Fruit fly (Drosophila melanogaster) whole organism, embryonic: ENCODE measurements around the gene Tsp33B.

Experiments used
- Atf6 ChIP-seq: fragments of 200-800 bp; sonication (Bioruptor generic); IDR thresholded peaks from 2 replicates; pipeline ENCODE4 v1.3.6; 2022; ENCODE audit warnings: missing biosample characterization, missing genetic modification characterization
- B-H2 ChIP-seq: fragments of 200-800 bp; sonication (Bioruptor generic); optimal IDR thresholded peaks from 2 replicates; lab custom pipeline; 2018; ENCODE audit warnings: missing biosample characterization, mild to moderate bottlenecking, missing genetic modification characterization
- CG10209 ChIP-seq: fragments of 200-800 bp; sonication (Bioruptor generic); optimal IDR thresholded peaks from 3 replicates; lab custom pipeline; 2017; ENCODE audit warnings: missing biosample characterization, mild to moderate bottlenecking, missing genetic modification characterization, missing genetic modification reagents
- CG10543 ChIP-seq: fragments of 200-800 bp; sonication (Bioruptor generic); optimal IDR thresholded peaks from 3 replicates; lab custom pipeline; 2017; ENCODE audit warnings: missing biosample characterization, mild to moderate bottlenecking, missing genetic modification characterization, moderate library complexity
- CG12219 ChIP-seq: fragments of 200-800 bp; sonication (Bioruptor generic); optimal IDR thresholded peaks from 3 replicates; lab custom pipeline; 2018; ENCODE audit warnings: missing biosample characterization, mild to moderate bottlenecking, missing genetic modification characterization
- CG13894 ChIP-seq: fragments of 200-800 bp; sonication (Bioruptor generic); optimal IDR thresholded peaks from 3 replicates; lab custom pipeline; 2018; ENCODE audit warnings: missing biosample characterization, mild to moderate bottlenecking, missing genetic modification characterization, moderate library complexity
- CG14710 ChIP-seq: fragments of 200-800 bp; sonication (Bioruptor generic); optimal IDR thresholded peaks from 3 replicates; lab custom pipeline; 2019; ENCODE audit warnings: missing biosample characterization, mild to moderate bottlenecking, missing genetic modification characterization, moderate library complexity
- CG15514 ChIP-seq: fragments of 200-800 bp; sonication (Bioruptor generic); optimal IDR thresholded peaks from 3 replicates; lab custom pipeline; 2017; ENCODE audit warnings: missing biosample characterization, missing genetic modification characterization, mild to moderate bottlenecking, moderate library complexity, missing genetic modification reagents
- CG16779 ChIP-seq: fragments of 200-800 bp; sonication (Bioruptor generic); IDR thresholded peaks from 2 replicates; pipeline ENCODE4 v1.3.6; 2022; ENCODE audit warnings: missing biosample characterization, missing genetic modification characterization
- CG17612 ChIP-seq: fragments of 200-800 bp; sonication (Bioruptor generic); IDR thresholded peaks from 2 replicates; pipeline ENCODE4 v1.3.6; 2022; ENCODE audit warnings: missing biosample characterization, missing genetic modification characterization
- CG18599 ChIP-seq: fragments of 200-800 bp; sonication (Bioruptor generic); optimal IDR thresholded peaks from 3 replicates; lab custom pipeline; 2017; ENCODE audit warnings: missing biosample characterization, missing genetic modification characterization, mild to moderate bottlenecking, moderate library complexity, missing genetic modification reagents
- CG2116 ChIP-seq: fragments of 200-800 bp; sonication (Bioruptor generic); optimal IDR thresholded peaks from 3 replicates; lab custom pipeline; 2018; ENCODE audit warnings: missing biosample characterization, mild to moderate bottlenecking, missing genetic modification characterization
- CG2875 ChIP-seq: fragments of 200-800 bp; sonication (Bioruptor generic); optimal IDR thresholded peaks from 2 replicates; lab custom pipeline; 2017; ENCODE audit warnings: missing biosample characterization, mild to moderate bottlenecking, missing genetic modification characterization, missing genetic modification reagents
- CG30431 ChIP-seq: fragments of 200-800 bp; sonication (Bioruptor generic); optimal IDR thresholded peaks from 2 replicates; lab custom pipeline; 2017; ENCODE audit warnings: missing biosample characterization, missing genetic modification characterization
- CG31224 ChIP-seq: fragments of 200-800 bp; sonication (Bioruptor generic); IDR thresholded peaks from 2 replicates; pipeline ENCODE4 v1.3.6; 2022; ENCODE audit warnings: missing biosample characterization, missing genetic modification characterization
- CG32767 ChIP-seq: fragments of 200-800 bp; sonication (Bioruptor generic); IDR thresholded peaks from 2 replicates; pipeline ENCODE4 v1.3.6; 2022; ENCODE audit warnings: missing biosample characterization, missing genetic modification characterization
- CG6813 ChIP-seq: fragments of 200-800 bp; sonication (Bioruptor generic); optimal IDR thresholded peaks from 2 replicates; lab custom pipeline; 2017; ENCODE audit warnings: missing biosample characterization, missing genetic modification characterization, mild to moderate bottlenecking, moderate library complexity, missing genetic modification reagents
- CG7786 ChIP-seq: fragments of 200-800 bp; sonication (Bioruptor generic); optimal IDR thresholded peaks from 2 replicates; lab custom pipeline; 2016; ENCODE audit warnings: missing biosample characterization, missing genetic modification characterization
- CG8290 ChIP-seq, 3 experiments: fragments of 200-800 bp; sonication (Bioruptor generic); optimal IDR thresholded peaks; 2 replicates each; lab custom pipeline; 2016 to 2019; ENCODE audit warnings: missing biosample characterization in 3 of 3, missing genetic modification characterization in 3 of 3, mild to moderate bottlenecking in 2 of 3, moderate library complexity in 1 of 3
- CrebB ChIP-seq: fragments of 200-800 bp; sonication (Bioruptor generic); optimal IDR thresholded peaks from 3 replicates; lab custom pipeline; 2018; ENCODE audit warnings: missing biosample characterization, mild to moderate bottlenecking, missing genetic modification characterization
- Dll ChIP-seq: fragments of 200-800 bp; sonication (Bioruptor generic); IDR thresholded peaks from 4 replicates; pipeline ENCODE4 v1.3.6; 2022; ENCODE audit warnings: missing biosample characterization, missing genetic modification characterization; ENCODE audit not compliant: partially characterized antibody
- H15 ChIP-seq: fragments of 200-800 bp; sonication (Bioruptor generic); IDR thresholded peaks from 3 replicates; pipeline ENCODE4 v1.3.6; 2022; ENCODE audit warnings: missing biosample characterization, missing genetic modification characterization
- HLH4C ChIP-seq: fragments of 200-800 bp; sonication (Bioruptor generic); IDR thresholded peaks from 3 replicates; pipeline ENCODE4 v1.3.6; 2022; ENCODE audit warnings: missing biosample characterization, missing genetic modification characterization; ENCODE audit not compliant: partially characterized antibody
- HmgZ ChIP-seq: fragments of 200-800 bp; sonication (Bioruptor generic); optimal IDR thresholded peaks from 2 replicates; lab custom pipeline; 2018; ENCODE audit warnings: missing biosample characterization, mild to moderate bottlenecking, missing genetic modification characterization
- Jarid2 ChIP-seq: fragments of 200-800 bp; sonication (Bioruptor generic); optimal IDR thresholded peaks from 3 replicates; lab custom pipeline; 2017; ENCODE audit warnings: mild to moderate bottlenecking, missing biosample characterization, missing genetic modification reagents, missing genetic modification characterization
- Med ChIP-seq: fragments of 200-800 bp; sonication (Bioruptor generic); peaks from one replicate; lab custom pipeline; 2016; ENCODE audit warnings: missing biosample characterization, missing genetic modification characterization, mild to moderate bottlenecking, inconsistent platforms, moderate library complexity
- NC2β ChIP-seq: fragments of 200-800 bp; sonication (Bioruptor generic); optimal IDR thresholded peaks from 2 replicates; lab custom pipeline; 2016; ENCODE audit warnings: missing biosample characterization, missing genetic modification characterization
- NfI ChIP-seq: fragments of 200-800 bp; sonication (Bioruptor generic); optimal IDR thresholded peaks from 3 replicates; lab custom pipeline; 2018; ENCODE audit warnings: missing biosample characterization, mild to moderate bottlenecking, missing genetic modification characterization, moderate library complexity
- Trl ChIP-seq, 3 experiments: fragments of >200 bp in 2 of 3; fragments of 200-800 bp in 1 of 3; sonication (Bioruptor generic) in 1 of 3; optimal IDR thresholded peaks; 2 replicates in 1 of 3; 3 replicates in 2 of 3; lab custom pipeline; 2016 to 2017; ENCODE audit warnings: missing biosample characterization in 1 of 3, missing genetic modification characterization in 1 of 3
- Xbp1 ChIP-seq: fragments of 200-800 bp; sonication (Bioruptor generic); optimal IDR thresholded peaks from 3 replicates; lab custom pipeline; 2016; ENCODE audit warnings: missing biosample characterization, mild to moderate bottlenecking, missing genetic modification characterization
- ara ChIP-seq: fragments of 200-800 bp; sonication (Bioruptor generic); IDR thresholded peaks from 2 replicates; pipeline ENCODE4 v1.3.6; 2022; ENCODE audit warnings: missing biosample characterization, missing genetic modification characterization
- ato ChIP-seq: fragments of 200-800 bp; sonication (Bioruptor generic); IDR thresholded peaks from 2 replicates; pipeline ENCODE4 v1.3.6; 2022; ENCODE audit warnings: missing biosample characterization, missing genetic modification characterization; ENCODE audit not compliant: partially characterized antibody
- cas ChIP-seq: fragments of 200-800 bp; sonication (Bioruptor generic); IDR thresholded peaks from 2 replicates; pipeline ENCODE4 v1.3.6; 2022; ENCODE audit warnings: missing biosample characterization, missing genetic modification characterization
- ci ChIP-seq: fragments of 200-800 bp; sonication (Bioruptor generic); IDR thresholded peaks from 3 replicates; pipeline ENCODE4 v1.3.6; 2022; ENCODE audit warnings: missing biosample characterization, missing genetic modification characterization
- crol ChIP-seq: fragments of 200-800 bp; sonication (Bioruptor generic); IDR thresholded peaks from 2 replicates; pipeline ENCODE4 v1.3.6; 2022; ENCODE audit warnings: missing biosample characterization, missing genetic modification characterization
- dan ChIP-seq: fragments of 200-800 bp; sonication (Bioruptor generic); IDR thresholded peaks from 2 replicates; pipeline ENCODE4 v1.3.6; 2022; ENCODE audit warnings: missing biosample characterization, missing genetic modification characterization
- ems ChIP-seq: fragments of 200-800 bp; sonication (Bioruptor generic); optimal IDR thresholded peaks from 3 replicates; lab custom pipeline; 2016; ENCODE audit warnings: missing biosample characterization, missing genetic modification characterization
- gce ChIP-seq: fragments of 200-800 bp; sonication (Bioruptor generic); IDR thresholded peaks from 3 replicates; pipeline ENCODE4 v1.3.6; 2022; ENCODE audit warnings: missing biosample characterization, missing genetic modification characterization
- gt ChIP-seq: fragments of 200-800 bp; sonication (Bioruptor generic); IDR thresholded peaks from 2 replicates; pipeline ENCODE4 v1.3.6; 2022; ENCODE audit warnings: missing biosample characterization, missing genetic modification characterization
- knrl ChIP-seq: fragments of 200-800 bp; sonication (Bioruptor generic); IDR thresholded peaks from 3 replicates; pipeline ENCODE4 v1.3.6; 2022; ENCODE audit warnings: missing biosample characterization, missing genetic modification characterization; ENCODE audit not compliant: partially characterized antibody
- lola ChIP-seq, 3 experiments: fragments of >200 bp in 2 of 3; fragments of 200-800 bp in 1 of 3; sonication (Bioruptor generic) in 1 of 3; optimal IDR thresholded peaks; 2 replicates each; lab custom pipeline; 2017 to 2019; ENCODE audit warnings: missing biosample characterization in 3 of 3, missing genetic modification characterization in 3 of 3, mild to moderate bottlenecking in 1 of 3, moderate library complexity in 1 of 3
- oc ChIP-seq: fragments of 200-800 bp; sonication (Bioruptor generic); optimal IDR thresholded peaks from 2 replicates; lab custom pipeline; 2018; ENCODE audit warnings: missing biosample characterization, mild to moderate bottlenecking, missing genetic modification characterization, moderate library complexity
- onecut ChIP-seq: fragments of 200-800 bp; sonication (Bioruptor generic); IDR thresholded peaks from 2 replicates; pipeline ENCODE4 v1.3.6; 2022; ENCODE audit warnings: missing biosample characterization, missing genetic modification characterization
- otp ChIP-seq: fragments of 200-800 bp; sonication (Bioruptor generic); IDR thresholded peaks from 3 replicates; pipeline ENCODE4, ENCODE4 v1.3.6; 2022; ENCODE audit warnings: missing biosample characterization, missing genetic modification characterization
- p53 ChIP-seq: fragments of 200-800 bp; sonication (Bioruptor generic); optimal IDR thresholded peaks from 2 replicates; lab custom pipeline; 2016; ENCODE audit warnings: missing biosample characterization, missing genetic modification characterization
- slbo ChIP-seq: fragments of 200-800 bp; sonication (Bioruptor generic); IDR thresholded peaks from 2 replicates; pipeline ENCODE4 v1.3.6; 2022; ENCODE audit warnings: missing biosample characterization, missing genetic modification characterization
- so ChIP-seq: fragments of 200-800 bp; sonication (Bioruptor generic); IDR thresholded peaks from 3 replicates; pipeline ENCODE4 v1.3.6; 2022; ENCODE audit warnings: missing biosample characterization, missing genetic modification characterization

The Tsp33B gene

dm6 chr2L:11807697-11808226, 15.6 kb upstream of the Tsp33B start (continued):
- TF ChIP-seq CG8290 (GFP tag; optimal IDR thresholded peaks at IDR 0.05; lab: Kevin White, UChicago) (no peak), CG8290 (tag; optimal IDR thresholded peaks at IDR 0.05; lab: Kevin White, UChicago) (peak in 1 of 2 experiments; percentile 83), otp (GFP tag; lab: Robert Waterston, UW) (peak; percentile 51; the same call in 1 of the 3 replicates), CG12219 (GFP tag; lab: Kevin White, UChicago) (peak; percentile 9), CG14710 (tag; lab: Kevin White, UChicago) (no peak), CG2116 (GFP tag; lab: Kevin White, UChicago) (peak; percentile 33), slbo (GFP tag; lab: Robert Waterston, UW) (peak; percentile 45; the same call in 1 of the 2 replicates), HmgZ (tag; lab: Kevin White, UChicago) (peak; percentile 78), NfI (GFP tag; lab: Kevin White, UChicago) (peak; percentile 8), gt (GFP tag; lab: Robert Waterston, UW) (no peak), knrl (peak; percentile 25; the same call in 1 of the 3 replicates), CG15514 (GFP tag; lab: Kevin White, UChicago) (peak; percentile 27), CG10543 (GFP tag; lab: Kevin White, UChicago) (peak; percentile 87), Trl (optimal IDR thresholded peaks at IDR 0.05; lab: Kevin White, UChicago) (no peak), Trl (GFP tag; optimal IDR thresholded peaks at IDR 0.05; lab: Kevin White, UChicago) (peak; percentile 24), p53 (GFP tag; lab: Kevin White, UChicago) (peak; percentile 4), cas (GFP tag; lab: Robert Waterston, UW) (0 out of 2 replicates have a peak, but pooled peaks have one; percentile 30), ara (GFP tag; lab: Robert Waterston, UW) (0 out of 2 replicates have a peak, but pooled peaks have one; percentile 42), crol (GFP tag; lab: Robert Waterston, UW) (peak; percentile 100), CG2875 (GFP tag; lab: Kevin White, UChicago) (no peak), CG18599 (GFP tag; lab: Kevin White, UChicago) (peak; percentile 62), CG17612 (GFP tag; lab: Robert Waterston, UW) (no peak), Atf6 (peak; percentile 37; the same call in 1 of the 2 replicates), so (peak; percentile 65; the same call in 2 of the 3 replicates), H15 (0 out of 3 replicates have a peak, but pooled peaks have one; percentile 12), Jarid2 (GFP tag; lab: Kevin White, UChicago) (peak; percentile 87), CG31224 (peak; percentile 41; the same call in 1 of the 2 replicates), ci (GFP tag; lab: Robert Waterston, UW) (peak; percentile 80), Med (GFP tag; lab: Kevin White, UChicago) (peak; percentile 94), Dll (GFP tag; lab: Robert Waterston, UW) (no peak), dan (no peak), CG30431 (no peak), Xbp1 (no peak), CG10209 (GFP tag; lab: Kevin White, UChicago) (no peak), onecut (peak; percentile 57), B-H2 (GFP tag; lab: Kevin White, UChicago) (peak; percentile 44), CrebB (tag; lab: Kevin White, UChicago) (peak; percentile 7), CG7786 (no peak), oc (no peak), CG16779 (peak; percentile 85), lola (GFP tag; optimal IDR thresholded peaks at IDR 0.05; lab: Kevin White, UChicago) (peak in 1 of 3 experiments; percentile 83), CG13894 (tag; lab: Kevin White, UChicago) (peak; percentile 78), CG6813 (GFP tag; lab: Kevin White, UChicago) (no peak), HLH4C (GFP tag; lab: Robert Waterston, UW) (peak; percentile 14; the same call in 1 of the 3 replicates), CG32767 (GFP tag; lab: Robert Waterston, UW) (0 out of 2 replicates have a peak, but pooled peaks have one; percentile 30), gce (GFP tag; lab: Robert Waterston, UW) (peak; percentile 68; the same call in 1 of the 3 replicates), ato (peak; percentile 55; the same call in 1 of the 2 replicates), NC2β (no peak), ems (peak; percentile 10)
